Fruit fly (Drosophila melanogaster): ENCODE measurements around the gene St2.

dm6 chr3R:9213029-9213428 lies 38.6 kb upstream of the St2 start:
- no peak for TF ChIP-seq CG8478 (optimal IDR thresholded peaks at IDR 0.05)
- no peak for TF ChIP-seq CTCF (optimal IDR thresholded peaks at IDR 0.05)
